Fruit fly (Drosophila melanogaster): Measurements from ENCODE around the gene CG13056.

DNA sequence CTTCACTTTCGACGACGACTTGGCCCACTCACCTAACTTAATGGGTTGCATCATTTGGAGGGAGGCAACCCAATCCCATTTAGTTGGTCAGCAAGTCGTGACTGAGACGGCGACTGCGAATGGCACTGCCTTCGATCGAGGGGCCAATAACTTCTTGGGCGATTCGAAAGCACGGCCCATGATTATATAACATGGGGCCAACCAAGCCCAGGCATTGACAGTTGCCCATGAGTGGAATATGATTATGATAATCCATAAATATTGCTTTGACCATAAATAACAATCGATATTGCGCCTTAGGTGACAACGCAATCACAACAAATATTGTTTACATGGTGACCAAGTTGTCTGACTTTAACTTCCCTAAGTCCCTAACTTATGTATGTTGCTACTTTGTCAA lies 49.3 kb upstream of the CG13056 start, which contains the start of gene CG13048:
- TF ChIP-seq CTCF (optimal IDR thresholded peaks at IDR 0.05) (no peak), CG8478 (optimal IDR thresholded peaks at IDR 0.05) (no peak)
